Worm (Caenorhabditis elegans) whole organism, L4 larva: ENCODE results near the gene sri-30.

Source experiments
- ama-1 ChIP-seq: fragments of 150-350 bp; optimal IDR thresholded peaks from 2 replicates; lab custom pipeline; 2014; ENCODE audit warnings: inconsistent platforms, mixed read lengths
- ceh-82 ChIP-seq: sonication (generic microtip); optimal IDR thresholded peaks from 2 replicates; lab custom pipeline; 2017; ENCODE audit warnings: missing biosample characterization, missing genetic modification characterization
- mdl-1 ChIP-seq, 2 experiments: fragments of 150-350 bp in 1 of 2; sonication (generic microtip) in 1 of 2; optimal IDR thresholded peaks; 2 replicates each; lab custom pipeline; 2014 to 2017; ENCODE audit warnings: missing biosample characterization in 2 of 2, missing genetic modification characterization in 2 of 2
- mep-1 ChIP-seq: fragments of 150-350 bp; sonication (generic microtip); optimal IDR thresholded peaks from 3 replicates; lab custom pipeline; 2014; ENCODE audit warnings: missing biosample characterization, missing genetic modification characterization
- nhr-76 ChIP-seq: fragments of 150-350 bp; optimal IDR thresholded peaks from 2 replicates; lab custom pipeline; 2014; ENCODE audit warnings: missing biosample characterization, missing genetic modification characterization
- skn-1 ChIP-seq: fragments of 150-350 bp; optimal IDR thresholded peaks from 2 replicates; lab custom pipeline; 2014; ENCODE audit warnings: missing biosample characterization, missing genetic modification characterization
- unc-62 ChIP-seq, 3 experiments: fragments of 150-350 bp in 1 of 3; sonication (generic microtip); optimal IDR thresholded peaks in 2 of 3; peaks in 1 of 3; 1 replicate in 1 of 3; 2 replicates in 2 of 3; lab custom pipeline; 2014 to 2017; ENCODE audit warnings: missing biosample characterization in 3 of 3, missing genetic modification characterization in 3 of 3, missing genetic modification reagents in 3 of 3, missing genotype in 1 of 3

DNA sequence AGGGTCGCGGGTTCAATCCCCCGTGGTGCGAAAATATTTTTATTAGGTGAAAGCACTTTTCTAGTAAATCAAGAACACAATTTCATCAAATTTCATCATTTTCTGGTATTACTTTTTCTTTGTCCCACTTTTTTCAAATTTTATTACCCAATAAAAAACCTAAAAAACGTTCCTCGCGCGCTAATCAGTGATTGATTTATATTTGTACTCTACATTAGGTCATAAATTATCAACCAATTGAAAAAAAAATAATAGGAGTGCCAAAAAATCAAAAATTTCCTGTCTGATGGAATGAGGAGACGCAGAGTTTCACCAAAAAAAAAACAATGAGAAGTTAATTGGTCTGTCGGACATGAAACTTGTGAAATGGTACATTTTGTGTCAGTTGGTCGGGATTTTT, 21.3 kb upstream of the sri-30 start:
- TF ChIP-seq ama-1 (lab: Kevin White, UChicago) (no peak), ceh-82 (tag; lab: Kevin White, UChicago) (no peak), mdl-1 (tag; optimal IDR thresholded peaks at IDR 0.05; lab: Kevin White, UChicago) (no peak), unc-62 (GFP tag; optimal IDR thresholded peaks at IDR 0.05 in 1 of 2; lab: Kevin White, UChicago) (no peak), unc-62 (tag; optimal IDR thresholded peaks at IDR 0.05; lab: Kevin White, UChicago) (no peak), mep-1 (tag; lab: Kevin White, UChicago) (no peak), nhr-76 (no peak), skn-1 (tag; lab: Kevin White, UChicago) (no peak)
